Fruit fly (Drosophila melanogaster) whole organism, embryonic: ENCODE results near the gene loqs.

ENCODE experiments used
- B-H1 ChIP-seq: fragments of 200-800 bp; sonication (Bioruptor generic); IDR thresholded peaks from 3 replicates; pipeline ENCODE4 v1.3.6; 2022; ENCODE audit warnings: missing biosample characterization, missing genetic modification characterization
- Blimp-1 ChIP-seq: fragments of 200-800 bp; sonication (Bioruptor generic); optimal IDR thresholded peaks from 3 replicates; lab custom pipeline; 2018; ENCODE audit warnings: missing biosample characterization, missing genetic modification characterization, mild to moderate bottlenecking, moderate library complexity, missing genetic modification reagents
- CG11398 ChIP-seq: fragments of 200-800 bp; sonication (Bioruptor generic); optimal IDR thresholded peaks from 2 replicates; lab custom pipeline; 2016; ENCODE audit warnings: missing biosample characterization, missing genetic modification characterization
- CG11560 ChIP-seq: fragments of 200-800 bp; sonication (Bioruptor generic); IDR thresholded peaks from 3 replicates; pipeline ENCODE4 v1.3.6; 2022; ENCODE audit warnings: missing biosample characterization, missing genetic modification characterization
- CG11696 ChIP-seq: fragments of 200-800 bp; sonication (Bioruptor generic); IDR thresholded peaks from 2 replicates; pipeline ENCODE4 v1.3.6; 2022; ENCODE audit warnings: missing biosample characterization, missing genetic modification characterization
- CG12071 ChIP-seq: fragments of 200-800 bp; sonication (Bioruptor generic); optimal IDR thresholded peaks from 3 replicates; lab custom pipeline; 2018; ENCODE audit warnings: missing biosample characterization, mild to moderate bottlenecking, missing genetic modification characterization
- CG1233 ChIP-seq: fragments of 200-800 bp; sonication (Bioruptor generic); optimal IDR thresholded peaks from 4 replicates; lab custom pipeline; 2018; ENCODE audit warnings: missing biosample characterization, mild to moderate bottlenecking, missing genetic modification characterization
- CG13894 ChIP-seq: fragments of 200-800 bp; sonication (Bioruptor generic); optimal IDR thresholded peaks from 3 replicates; lab custom pipeline; 2018; ENCODE audit warnings: missing biosample characterization, mild to moderate bottlenecking, missing genetic modification characterization, moderate library complexity
- CG18262 ChIP-seq: fragments of 200-800 bp; optimal IDR thresholded peaks from 3 replicates; lab custom pipeline; 2019; ENCODE audit warnings: missing biosample characterization, mild to moderate bottlenecking, missing genetic modification characterization, moderate library complexity
- CG30403 ChIP-seq: fragments of 200-800 bp; sonication (Bioruptor generic); optimal IDR thresholded peaks from 3 replicates; lab custom pipeline; 2016; ENCODE audit warnings: missing biosample characterization, missing genetic modification characterization
- CG3995 ChIP-seq: fragments of 200-800 bp; sonication (Bioruptor generic); optimal IDR thresholded peaks from 3 replicates; lab custom pipeline; 2016; ENCODE audit warnings: missing biosample characterization, missing genetic modification characterization
- CG4328 ChIP-seq: fragments of 200-800 bp; sonication (Bioruptor generic); optimal IDR thresholded peaks from 3 replicates; lab custom pipeline; 2017; ENCODE audit warnings: missing biosample characterization, missing genetic modification reagents, missing genetic modification characterization
- CG6683 ChIP-seq: fragments of 200-800 bp; sonication (Bioruptor generic); optimal IDR thresholded peaks from 2 replicates; lab custom pipeline; 2017; ENCODE audit warnings: missing biosample characterization, mild to moderate bottlenecking, missing genetic modification characterization, missing genetic modification reagents
- CG8359 ChIP-seq: fragments of 200-800 bp; sonication (Bioruptor generic); optimal IDR thresholded peaks from 2 replicates; lab custom pipeline; 2017; ENCODE audit warnings: missing biosample characterization, mild to moderate bottlenecking, missing genetic modification characterization, borderline replicate concordance
- CG8924 ChIP-seq: fragments of 200-800 bp; optimal IDR thresholded peaks from 3 replicates; lab custom pipeline; 2019; ENCODE audit warnings: missing biosample characterization, mild to moderate bottlenecking, missing genetic modification characterization, moderate library complexity
- CoRest ChIP-seq: fragments of 200-800 bp; sonication (Bioruptor generic); optimal IDR thresholded peaks from 3 replicates; lab custom pipeline; 2018; ENCODE audit warnings: missing biosample characterization, mild to moderate bottlenecking, missing genetic modification characterization, moderate library complexity
- Dbx ChIP-seq: fragments of 200-800 bp; sonication (Bioruptor generic); IDR thresholded peaks from 3 replicates; pipeline ENCODE4 v1.3.6; 2022; ENCODE audit warnings: missing biosample characterization, missing genetic modification characterization
- GATAe ChIP-seq: fragments of 200-800 bp; sonication (Bioruptor generic); conservative IDR thresholded peaks from 2 replicates; pipeline ENCODE4 v1.3.6; 2022; ENCODE audit warnings: missing biosample characterization, missing genetic modification characterization
- H15 ChIP-seq: fragments of 200-800 bp; sonication (Bioruptor generic); IDR thresholded peaks from 3 replicates; pipeline ENCODE4 v1.3.6; 2022; ENCODE audit warnings: missing biosample characterization, missing genetic modification characterization
- Hmx ChIP-seq: fragments of 200-800 bp; sonication (Bioruptor generic); optimal IDR thresholded peaks from 2 replicates; lab custom pipeline; 2016; ENCODE audit warnings: missing biosample characterization, missing genetic modification characterization
- Meics ChIP-seq: fragments of 200-800 bp; sonication (Bioruptor generic); optimal IDR thresholded peaks from 2 replicates; lab custom pipeline; 2017; ENCODE audit warnings: missing biosample characterization, mild to moderate bottlenecking, missing genetic modification characterization
- NC2α ChIP-seq: fragments of 200-800 bp; sonication (Bioruptor generic); optimal IDR thresholded peaks from 2 replicates; lab custom pipeline; 2016; ENCODE audit warnings: missing biosample characterization, missing genetic modification characterization
- TFAM ChIP-seq: fragments of 200-800 bp; sonication (Bioruptor generic); optimal IDR thresholded peaks from 2 replicates; lab custom pipeline; 2017; ENCODE audit warnings: missing biosample characterization, missing genetic modification characterization, inconsistent platforms
- ap ChIP-seq: fragments of 200-800 bp; sonication (Bioruptor generic); IDR thresholded peaks from 2 replicates; pipeline ENCODE4 v1.3.6; 2022; ENCODE audit warnings: missing biosample characterization, missing genetic modification characterization
- bbx ChIP-seq: fragments of 200-800 bp; sonication (Bioruptor generic); IDR thresholded peaks from 2 replicates; pipeline ENCODE4 v1.3.6; 2022; ENCODE audit warnings: missing biosample characterization, missing genetic modification characterization; ENCODE audit not compliant: partially characterized antibody
- bowl ChIP-seq: fragments of 200-800 bp; sonication (Bioruptor generic); IDR thresholded peaks from 2 replicates; pipeline ENCODE4 v1.3.6; 2022; ENCODE audit warnings: missing biosample characterization, missing genetic modification characterization
- cato ChIP-seq: fragments of 200-800 bp; sonication (Bioruptor generic); optimal IDR thresholded peaks from 2 replicates; lab custom pipeline; 2016; ENCODE audit warnings: missing biosample characterization, missing genetic modification characterization, borderline replicate concordance
- crp ChIP-seq, 2 experiments: fragments of 200-800 bp; sonication (Bioruptor generic); optimal IDR thresholded peaks; 2 replicates in 1 of 2; 3 replicates in 1 of 2; lab custom pipeline; 2017; ENCODE audit warnings: missing biosample characterization in 2 of 2, missing genetic modification characterization in 2 of 2, mild to moderate bottlenecking in 1 of 2, moderate library complexity in 1 of 2
- esg ChIP-seq: fragments of 200-800 bp; sonication (Bioruptor generic); conservative IDR thresholded peaks from 2 replicates; pipeline ENCODE4 v1.3.6; 2022; ENCODE audit warnings: missing biosample characterization, missing genetic modification characterization
- fd3F ChIP-seq: fragments of 200-800 bp; sonication (Bioruptor generic); optimal IDR thresholded peaks from 2 replicates; lab custom pipeline; 2018; ENCODE audit warnings: missing biosample characterization, mild to moderate bottlenecking, missing genetic modification characterization, moderate library complexity
- ham ChIP-seq: fragments of 200-800 bp; sonication (Bioruptor generic); IDR thresholded peaks from 2 replicates; pipeline ENCODE4 v1.3.6; 2022; ENCODE audit warnings: missing biosample characterization, missing genetic modification characterization
- inv ChIP-seq: fragments of 200-800 bp; sonication (Bioruptor generic); IDR thresholded peaks from 2 replicates; pipeline ENCODE4 v1.3.6; 2022; ENCODE audit warnings: missing biosample characterization, missing genetic modification characterization; ENCODE audit not compliant: partially characterized antibody
- jumu ChIP-seq: fragments of 200-800 bp; sonication (Bioruptor generic); optimal IDR thresholded peaks from 3 replicates; lab custom pipeline; 2016; ENCODE audit warnings: missing biosample characterization, missing genetic modification characterization
- mld ChIP-seq: fragments of 200-800 bp; sonication (Bioruptor generic); IDR thresholded peaks from 3 replicates; pipeline ENCODE4 v1.3.6; 2022; ENCODE audit warnings: missing biosample characterization, missing genetic modification characterization; ENCODE audit not compliant: partially characterized antibody
- peb ChIP-seq: fragments of 200-800 bp; sonication (Bioruptor generic); IDR thresholded peaks from 2 replicates; pipeline ENCODE4 v1.3.6; 2022; ENCODE audit warnings: missing biosample characterization, missing genetic modification characterization
- pho ChIP-seq: fragments of 200-800 bp; sonication (Bioruptor generic); optimal IDR thresholded peaks from 2 replicates; lab custom pipeline; 2016; ENCODE audit warnings: missing biosample characterization, missing genetic modification characterization
- pita ChIP-seq: fragments of 200-800 bp; sonication (Bioruptor generic); optimal IDR thresholded peaks from 2 replicates; lab custom pipeline; 2017; ENCODE audit warnings: missing biosample characterization, mild to moderate bottlenecking, missing genetic modification characterization
- prd ChIP-seq, 3 experiments: fragments of >200 bp in 2 of 3; fragments of 200-800 bp in 1 of 3; sonication (Bioruptor generic) in 1 of 3; optimal IDR thresholded peaks in 2 of 3; IDR thresholded peaks in 1 of 3; 2 replicates in 2 of 3; 3 replicates in 1 of 3; pipeline versions ENCODE4 v1.3.6 to Lab custom; 2017 to 2022; ENCODE audit warnings: missing biosample characterization in 1 of 3, missing genetic modification characterization in 1 of 3
- pros ChIP-seq: fragments of 200-800 bp; sonication (Bioruptor generic); optimal IDR thresholded peaks from 3 replicates; lab custom pipeline; 2019; ENCODE audit warnings: missing biosample characterization, mild to moderate bottlenecking, missing genetic modification characterization, moderate library complexity
- repo ChIP-seq: fragments of 200-800 bp; sonication (Bioruptor generic); optimal IDR thresholded peaks from 2 replicates; lab custom pipeline; 2016; ENCODE audit warnings: missing biosample characterization, missing genetic modification characterization
- schlank ChIP-seq: fragments of 200-800 bp; sonication (Bioruptor generic); optimal IDR thresholded peaks from 2 replicates; lab custom pipeline; 2018; ENCODE audit warnings: missing biosample characterization, mild to moderate bottlenecking, missing genetic modification characterization
- shn ChIP-seq: fragments of 200-800 bp; sonication (Bioruptor generic); optimal IDR thresholded peaks from 3 replicates; lab custom pipeline; 2016; ENCODE audit warnings: missing biosample characterization, missing genetic modification characterization
- slou ChIP-seq: fragments of 200-800 bp; sonication (Bioruptor generic); optimal IDR thresholded peaks from 3 replicates; lab custom pipeline; 2016; ENCODE audit warnings: missing biosample characterization, missing genetic modification characterization
- sna ChIP-seq: fragments of 200-800 bp; sonication (Bioruptor generic); IDR thresholded peaks from 2 replicates; pipeline ENCODE4 v1.3.6; 2022; ENCODE audit warnings: missing biosample characterization, missing genetic modification characterization; ENCODE audit not compliant: partially characterized antibody
- tgo ChIP-seq: fragments of 200-800 bp; sonication (Bioruptor generic); IDR thresholded peaks from 3 replicates; pipeline ENCODE4 v1.3.6; 2022; ENCODE audit warnings: missing biosample characterization, missing genetic modification characterization
- twi ChIP-seq: fragments of 200-800 bp; optimal IDR thresholded peaks from 2 replicates; lab custom pipeline; 2019; ENCODE audit warnings: missing biosample characterization, mild to moderate bottlenecking, missing genetic modification characterization, moderate library complexity
- unc-4 ChIP-seq: fragments of 200-800 bp; sonication (Bioruptor generic); IDR thresholded peaks from 2 replicates; pipeline ENCODE4 v1.3.6; 2022; ENCODE audit warnings: missing biosample characterization, missing genetic modification characterization; ENCODE audit not compliant: partially characterized antibody
- vvl ChIP-seq: fragments of 200-800 bp; sonication (Bioruptor generic); IDR thresholded peaks from 2 replicates; pipeline ENCODE4 v1.3.6; 2022; ENCODE audit warnings: missing biosample characterization, missing genetic modification characterization
- zen ChIP-seq: fragments of 200-800 bp; sonication (Bioruptor generic); optimal IDR thresholded peaks from 3 replicates; lab custom pipeline; 2018; ENCODE audit warnings: missing biosample characterization, mild to moderate bottlenecking, missing genetic modification characterization, moderate library complexity
- zfh1 ChIP-seq: fragments of 200-800 bp; sonication (Bioruptor generic); IDR thresholded peaks from 3 replicates; pipeline ENCODE4 v1.3.6; 2022; ENCODE audit warnings: missing biosample characterization, missing genetic modification characterization

loqs gene

dm6 chr2L:13398614-13399161 lies 16.2 kb downstream of the loqs start, which contains the start of the genes CG10859 and CG7110 (continued):
- no peak for TF ChIP-seq crp (GFP tag; optimal IDR thresholded peaks at IDR 0.05; lab: Kevin White, UChicago)
- TF ChIP-seq pho (GFP tag; lab: Kevin White, UChicago), result no peak
- TF ChIP-seq CG18262 (tag; lab: Kevin White, UChicago), result peak; percentile 32
- peak; percentile 64 for TF ChIP-seq CoRest
- no peak for TF ChIP-seq repo (GFP tag; lab: Kevin White, UChicago)
- no peak for TF ChIP-seq peb
- no peak for TF ChIP-seq mld (GFP tag; lab: Robert Waterston, UW)
- TF ChIP-seq tgo (GFP tag; lab: Robert Waterston, UW), result no peak
- no peak for TF ChIP-seq unc-4 (GFP tag; lab: Robert Waterston, UW)
- TF ChIP-seq Meics (GFP tag; lab: Kevin White, UChicago), result peak; percentile 79
- TF ChIP-seq CG4328 (GFP tag; lab: Kevin White, UChicago), result peak; percentile 59
- no peak for TF ChIP-seq CG11696
- TF ChIP-seq inv (GFP tag; lab: Robert Waterston, UW), result no peak
- no peak for TF ChIP-seq slou (GFP tag; lab: Kevin White, UChicago)
- peak; percentile 56 for TF ChIP-seq CG1233 (GFP tag; lab: Kevin White, UChicago)
- no peak for TF ChIP-seq schlank
- no peak for TF ChIP-seq bowl
- peak; percentile 7 for TF ChIP-seq CG13894
- no peak for TF ChIP-seq H15
- no peak for TF ChIP-seq zfh1 (GFP tag; lab: Robert Waterston, UW)
- no peak for TF ChIP-seq shn (GFP tag; lab: Kevin White, UChicago)
- TF ChIP-seq CG11560 (tag; lab: Robert Waterston, UW), result no peak
- TF ChIP-seq sna (GFP tag; lab: Robert Waterston, UW), result no peak
- TF ChIP-seq pita (GFP tag; lab: Kevin White, UChicago), result no peak
- TF ChIP-seq jumu (GFP tag; lab: Kevin White, UChicago), result no peak
- TF ChIP-seq CG8359 (GFP tag; lab: Kevin White, UChicago), result peak; percentile 38
- TF ChIP-seq prd (optimal IDR thresholded peaks at IDR 0.05; lab: Kevin White, UChicago), result no peak
- TF ChIP-seq prd (GFP tag; IDR thresholded peaks at IDR 0.05; lab: Robert Waterston, UW), result no peak
- peak; percentile 33 for TF ChIP-seq twi (tag; lab: Kevin White, UChicago)
- TF ChIP-seq B-H1 (GFP tag; lab: Robert Waterston, UW), result no peak
- TF ChIP-seq ap, result no peak
- TF ChIP-seq ham (GFP tag; lab: Robert Waterston, UW), result no peak
- peak; percentile 33; the same call in 1 of the 2 replicates for TF ChIP-seq vvl
- TF ChIP-seq CG3995 (GFP tag; lab: Kevin White, UChicago), result peak; percentile 13
- no peak for TF ChIP-seq Hmx (GFP tag; lab: Kevin White, UChicago)
- no peak for TF ChIP-seq NC2α (GFP tag; lab: Kevin White, UChicago)
- no peak for TF ChIP-seq cato (GFP tag; lab: Kevin White, UChicago)
- no peak for TF ChIP-seq bbx (GFP tag; lab: Robert Waterston, UW)
- no peak for TF ChIP-seq GATAe (GFP tag; lab: Robert Waterston, UW)
- no peak for TF ChIP-seq Blimp-1
- TF ChIP-seq CG11398 (GFP tag; lab: Kevin White, UChicago), result no peak
- TF ChIP-seq TFAM (GFP tag; lab: Kevin White, UChicago), result no peak
- no peak for TF ChIP-seq Dbx (GFP tag; lab: Robert Waterston, UW)
- no peak for TF ChIP-seq fd3F (GFP tag; lab: Kevin White, UChicago)
- TF ChIP-seq pros (GFP tag; lab: Kevin White, UChicago), result no peak
- peak; percentile 42 for TF ChIP-seq CG12071 (GFP tag; lab: Kevin White, UChicago)
- peak; percentile 39 for TF ChIP-seq zen (tag; lab: Kevin White, UChicago)
- peak; percentile 53 for TF ChIP-seq CG6683 (GFP tag; lab: Kevin White, UChicago)
- TF ChIP-seq CG8924 (tag; lab: Kevin White, UChicago), result no peak
- TF ChIP-seq CG30403 (GFP tag; lab: Kevin White, UChicago), result no peak
- TF ChIP-seq esg (GFP tag; lab: Robert Waterston, UW), result no peak
